Worm (Caenorhabditis elegans) whole organism, L4 larva: ENCODE measurements around the gene Y38H6C.25.

Experiments used
- D1046.2 ChIP-seq: fragments of 200-800 bp; sonication (Bioruptor generic); IDR thresholded peaks from 2 replicates; pipeline ENCODE4 v1.3.6; 2022; ENCODE audit warnings: missing genetic modification characterization, missing compliant biosample characterization
- F10B5.3 ChIP-seq: sonication (generic microtip); optimal IDR thresholded peaks from 2 replicates; lab custom pipeline; 2016; ENCODE audit warnings: mild to moderate bottlenecking, missing genetic modification characterization, missing compliant biosample characterization
- F26F4.8 ChIP-seq: fragments of 200-800 bp; sonication (Bioruptor generic); conservative IDR thresholded peaks from 2 replicates; pipeline ENCODE4 v1.3.6; 2022; ENCODE audit warnings: missing genetic modification characterization, missing compliant biosample characterization
- R02D3.7 ChIP-seq: fragments of 150-350 bp; sonication (generic microtip); optimal IDR thresholded peaks from 3 replicates; lab custom pipeline; 2014; ENCODE audit warnings: missing biosample characterization, missing genetic modification characterization
- T20F7.1 ChIP-seq: fragments of 200-800 bp; sonication (Bioruptor generic); optimal IDR thresholded peaks from 2 replicates; lab custom pipeline; 2018; ENCODE audit warnings: mild to moderate bottlenecking, missing genetic modification characterization, missing compliant biosample characterization
- Y5F2A.4 ChIP-seq: fragments of 200-800 bp; sonication (Bioruptor generic); optimal IDR thresholded peaks from 2 replicates; lab custom pipeline; 2018; ENCODE audit warnings: mild to moderate bottlenecking, missing genetic modification characterization, missing compliant biosample characterization
- Y75B8A.6 ChIP-seq: fragments of 200-800 bp; sonication (Bioruptor generic); IDR thresholded peaks from 2 replicates; pipeline ENCODE4 v1.3.6; 2022; ENCODE audit warnings: missing genetic modification reagents, missing genetic modification characterization, missing compliant biosample characterization
- ZK546.5 ChIP-seq, 2 experiments: sonication (generic microtip); optimal IDR thresholded peaks; 2 replicates each; lab custom pipeline; 2017; ENCODE audit warnings: missing biosample characterization in 2 of 2, missing genetic modification characterization in 2 of 2
- aha-1 ChIP-seq: fragments of 150-350 bp; peaks from one replicate; lab custom pipeline; 2014; ENCODE audit warnings: missing biosample characterization, missing genetic modification characterization
- aly-2 ChIP-seq: sonication (generic microtip); optimal IDR thresholded peaks from 2 replicates; lab custom pipeline; 2018; ENCODE audit warnings: missing biosample characterization, missing genetic modification characterization
- arid-1 ChIP-seq: fragments of 200-800 bp; sonication (Bioruptor generic); conservative IDR thresholded peaks from 2 replicates; pipeline ENCODE4 v1.3.6; 2022; ENCODE audit warnings: missing genetic modification reagents, missing genetic modification characterization, missing compliant biosample characterization
- ceh-32 ChIP-seq: sonication (generic microtip); optimal IDR thresholded peaks from 2 replicates; lab custom pipeline; 2016; ENCODE audit warnings: mild to moderate bottlenecking, missing genetic modification characterization, missing compliant biosample characterization; ENCODE audit not compliant: poor library complexity
- ces-1 ChIP-seq: fragments of 150-350 bp; sonication (generic microtip); optimal IDR thresholded peaks from 4 replicates; lab custom pipeline; 2014; ENCODE audit warnings: missing biosample characterization, missing genetic modification reagents, missing genetic modification characterization
- daf-19 ChIP-seq: fragments of 200-800 bp; sonication (Bioruptor generic); conservative IDR thresholded peaks from 2 replicates; pipeline ENCODE4 v1.3.6; 2022; ENCODE audit warnings: missing genetic modification characterization, missing compliant biosample characterization
- dmd-6 ChIP-seq: fragments of 200-800 bp; sonication (Bioruptor generic); IDR thresholded peaks from 2 replicates; pipeline ENCODE4 v1.3.6; 2022; ENCODE audit warnings: missing genetic modification reagents, missing genetic modification characterization, missing compliant biosample characterization
- dmd-8 ChIP-seq: fragments of 200-800 bp; sonication (Bioruptor generic); IDR thresholded peaks from 2 replicates; pipeline ENCODE4 v1.3.6; 2022; ENCODE audit warnings: missing genetic modification characterization, missing compliant biosample characterization
- dmd-9 ChIP-seq: fragments of 200-800 bp; sonication (Bioruptor generic); IDR thresholded peaks from 2 replicates; pipeline ENCODE4 v1.3.6; 2022; ENCODE audit warnings: missing genetic modification reagents, missing genetic modification characterization, missing compliant biosample characterization
- dve-1 ChIP-seq: sonication (generic microtip); optimal IDR thresholded peaks from 2 replicates; lab custom pipeline; 2017; ENCODE audit warnings: antibody characterized with exemption, mild to moderate bottlenecking, missing genetic modification characterization, missing compliant biosample characterization; ENCODE audit not compliant: insufficient read depth
- fos-1 ChIP-seq: fragments of 150-350 bp; optimal IDR thresholded peaks from 2 replicates; lab custom pipeline; 2014; ENCODE audit warnings: missing biosample characterization, missing genetic modification characterization
- hif-1 ChIP-seq, 2 experiments: sonication (generic microtip); optimal IDR thresholded peaks; 2 replicates each; lab custom pipeline; 2016 to 2017; ENCODE audit warnings: missing compliant biosample characterization in 2 of 2, missing genetic modification characterization in 2 of 2, missing genetic modification reagents in 2 of 2, missing genotype in 2 of 2, mild to moderate bottlenecking in 1 of 2
- hmg-1.1 ChIP-seq: fragments of 200-800 bp; sonication (Bioruptor generic); IDR thresholded peaks from 2 replicates; pipeline ENCODE4 v1.3.6; 2022; ENCODE audit warnings: missing genetic modification reagents, missing genetic modification characterization, missing compliant biosample characterization
- lin-13 ChIP-seq: fragments of 150-350 bp; optimal IDR thresholded peaks from 2 replicates; lab custom pipeline; 2014; ENCODE audit warnings: missing biosample characterization, missing genetic modification reagents, missing genetic modification characterization
- lin-15B ChIP-seq: fragments of 150-350 bp; sonication (generic microtip); optimal IDR thresholded peaks from 3 replicates; lab custom pipeline; 2014; ENCODE audit warnings: missing biosample characterization, missing genetic modification characterization
- lin-29 ChIP-seq: fragments of 200-800 bp; sonication (Bioruptor generic); IDR thresholded peaks from 2 replicates; pipeline ENCODE4 v1.3.6; 2022; ENCODE audit warnings: missing genetic modification reagents, missing genetic modification characterization, missing compliant biosample characterization
- lin-38 ChIP-seq: fragments of 200-800 bp; sonication (Bioruptor generic); IDR thresholded peaks from 2 replicates; pipeline ENCODE4 v1.3.6; 2022; ENCODE audit warnings: missing genetic modification reagents, missing genetic modification characterization, missing compliant biosample characterization
- lir-3 ChIP-seq: sonication (generic microtip); optimal IDR thresholded peaks from 2 replicates; lab custom pipeline; 2016; ENCODE audit warnings: mild to moderate bottlenecking, missing genetic modification characterization, missing compliant biosample characterization
- lsy-2 ChIP-seq, 2 experiments: fragments of 150-350 bp in 1 of 2; sonication (generic microtip) in 1 of 2; optimal IDR thresholded peaks; 2 replicates each; lab custom pipeline; 2014 to 2017; ENCODE audit warnings: missing biosample characterization in 2 of 2, missing genetic modification characterization in 2 of 2
- mdl-1 ChIP-seq, 2 experiments: fragments of 150-350 bp in 1 of 2; sonication (generic microtip) in 1 of 2; optimal IDR thresholded peaks; 2 replicates each; lab custom pipeline; 2014 to 2017; ENCODE audit warnings: missing biosample characterization in 2 of 2, missing genetic modification characterization in 2 of 2
- mes-2 ChIP-seq: sonication (generic microtip); optimal IDR thresholded peaks from 2 replicates; lab custom pipeline; 2016; ENCODE audit warnings: missing genotype, mild to moderate bottlenecking, missing genetic modification characterization, missing compliant biosample characterization; ENCODE audit not compliant: poor library complexity, severe bottlenecking
- mxl-3 ChIP-seq: fragments of 200-800 bp; sonication (Bioruptor generic); optimal IDR thresholded peaks from 2 replicates; lab custom pipeline; 2018; ENCODE audit warnings: mild to moderate bottlenecking, missing genetic modification characterization, missing compliant biosample characterization
- nhr-102 ChIP-seq: sonication (generic microtip); optimal IDR thresholded peaks from 2 replicates; lab custom pipeline; 2016; ENCODE audit warnings: mild to moderate bottlenecking, missing genetic modification characterization, moderate library complexity, missing compliant biosample characterization
- nhr-11 ChIP-seq: fragments of 150-350 bp; optimal IDR thresholded peaks from 2 replicates; lab custom pipeline; 2014; ENCODE audit warnings: missing biosample characterization, missing genetic modification characterization
- nhr-111 ChIP-seq: fragments of 200-800 bp; sonication (Bioruptor generic); optimal IDR thresholded peaks from 2 replicates; lab custom pipeline; 2018; ENCODE audit warnings: mild to moderate bottlenecking, missing genetic modification characterization, missing compliant biosample characterization
- nhr-237 ChIP-seq: sonication (generic microtip); optimal IDR thresholded peaks from 2 replicates; lab custom pipeline; 2017; ENCODE audit warnings: missing biosample characterization, missing genetic modification characterization
- nhr-28 ChIP-seq: fragments of 150-350 bp; optimal IDR thresholded peaks from 2 replicates; lab custom pipeline; 2014; ENCODE audit warnings: missing biosample characterization, missing genetic modification characterization
- nhr-41 ChIP-seq: fragments of 200-800 bp; sonication (Bioruptor generic); IDR thresholded peaks from 2 replicates; pipeline ENCODE4 v1.3.6; 2022; ENCODE audit warnings: missing genetic modification reagents, missing genetic modification characterization, missing compliant biosample characterization
- nhr-6 ChIP-seq: fragments of 150-350 bp; optimal IDR thresholded peaks from 2 replicates; lab custom pipeline; 2014; ENCODE audit warnings: missing biosample characterization, missing genetic modification characterization
- pha-4 ChIP-seq, 2 experiments: fragments of 150-350 bp in 1 of 2; fragments of 200-800 bp in 1 of 2; sonication (Bioruptor generic) in 1 of 2; IDR thresholded peaks in 1 of 2; optimal IDR thresholded peaks in 1 of 2; 2 replicates each; pipeline versions ENCODE4 v1.3.6 to Lab custom; 2014 to 2022; ENCODE audit warnings: missing genetic modification characterization in 2 of 2, missing genetic modification reagents in 2 of 2, missing biosample characterization in 1 of 2, missing compliant biosample characterization in 1 of 2
- saeg-2 ChIP-seq: fragments of 200-800 bp; sonication (Bioruptor generic); IDR thresholded peaks from 2 replicates; pipeline ENCODE4 v1.3.6; 2022; ENCODE audit warnings: missing genetic modification reagents, missing genetic modification characterization, missing compliant biosample characterization
- set-16 ChIP-seq: fragments of 200-800 bp; sonication (Bioruptor generic); IDR thresholded peaks from 2 replicates; pipeline ENCODE4 v1.3.6; 2022; ENCODE audit warnings: missing genetic modification reagents, missing genetic modification characterization, missing compliant biosample characterization
- spr-1 ChIP-seq: sonication (generic microtip); optimal IDR thresholded peaks from 2 replicates; lab custom pipeline; 2016; ENCODE audit warnings: mild to moderate bottlenecking, missing genetic modification characterization, missing compliant biosample characterization
- spr-3 ChIP-seq: fragments of 200-800 bp; sonication (Bioruptor generic); optimal IDR thresholded peaks from 2 replicates; lab custom pipeline; 2018; ENCODE audit warnings: mild to moderate bottlenecking, missing genetic modification characterization, missing compliant biosample characterization
- tag-97 ChIP-seq: fragments of 200-800 bp; sonication (Bioruptor generic); IDR thresholded peaks from 2 replicates; pipeline ENCODE4 v1.3.6; 2022; ENCODE audit warnings: missing genetic modification characterization, missing compliant biosample characterization
- tra-1 ChIP-seq: fragments of 200-800 bp; sonication (Bioruptor generic); IDR thresholded peaks from 2 replicates; pipeline ENCODE4 v1.3.6; 2022; ENCODE audit warnings: missing genetic modification reagents, missing genetic modification characterization, missing compliant biosample characterization
- vab-7 ChIP-seq: fragments of 200-800 bp; sonication (Bioruptor generic); IDR thresholded peaks from 2 replicates; pipeline ENCODE4 v1.3.6; 2022; ENCODE audit warnings: missing genetic modification reagents, missing genetic modification characterization, missing compliant biosample characterization
- zfp-2 ChIP-seq: sonication (generic microtip); optimal IDR thresholded peaks from 2 replicates; lab custom pipeline; 2016; ENCODE audit warnings: mild to moderate bottlenecking, missing genetic modification characterization, missing compliant biosample characterization
- zfp-3 ChIP-seq: fragments of 200-800 bp; sonication (Bioruptor generic); conservative IDR thresholded peaks from 2 replicates; pipeline ENCODE4 v1.3.6; 2022; ENCODE audit warnings: missing genetic modification reagents, missing genetic modification characterization, missing compliant biosample characterization
- zip-11 ChIP-seq: fragments of 200-800 bp; sonication (Bioruptor generic); IDR thresholded peaks from 2 replicates; pipeline ENCODE4 v1.3.6; 2022; ENCODE audit warnings: missing genetic modification characterization, missing compliant biosample characterization
- ztf-11 ChIP-seq: fragments of 150-350 bp; optimal IDR thresholded peaks from 2 replicates; lab custom pipeline; 2014; ENCODE audit warnings: missing biosample characterization, missing genetic modification characterization
- ztf-7 ChIP-seq: fragments of 150-350 bp; optimal IDR thresholded peaks from 2 replicates; lab custom pipeline; 2014; ENCODE audit warnings: missing biosample characterization, missing genetic modification characterization

Y38H6C.25 gene

DNA sequence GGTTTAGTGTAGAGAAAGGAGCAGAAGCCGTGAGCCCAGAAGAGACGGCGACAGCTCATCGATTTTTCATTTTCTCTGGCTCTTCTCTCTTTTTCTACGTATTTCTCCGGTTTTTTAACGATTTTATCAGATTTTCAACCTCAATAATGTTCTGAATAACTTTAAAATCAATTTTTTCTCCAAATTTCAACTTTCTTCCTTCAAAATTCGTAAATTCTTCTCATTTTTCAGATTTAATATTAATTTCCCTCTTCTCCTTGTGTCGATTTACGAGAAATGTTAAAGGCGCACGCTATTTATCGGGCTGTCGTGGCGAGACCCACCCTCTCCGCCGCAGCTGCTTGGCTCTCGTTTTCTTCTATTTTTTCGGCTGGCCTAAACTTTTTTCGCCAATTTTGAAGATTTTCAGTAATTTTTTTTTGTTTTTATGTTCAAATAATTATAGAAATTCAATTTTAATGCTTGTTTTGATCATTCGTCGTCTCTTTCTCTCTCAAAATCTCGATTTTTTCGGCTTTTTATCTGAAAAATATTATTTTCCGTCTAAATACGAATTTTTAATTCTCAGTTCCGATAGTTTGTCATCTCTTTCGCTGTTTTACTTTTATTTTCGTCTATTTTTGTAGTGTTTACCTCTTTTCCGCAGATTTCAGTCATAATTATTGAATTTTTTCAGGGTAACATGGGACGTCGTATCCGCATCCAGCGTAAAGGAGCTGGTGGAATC, 39.9 kb upstream of the Y38H6C.25 start, which contains the start of the genes calf-1 and rpl-2:
TSS of gene calf-1 (minus strand) at position 77 of the 727 bp plus-strand sequence.
TSS of gene rpl-2 (plus strand) at position 677 of the 727 bp plus-strand sequence.
- TF ChIP-seq lin-15B (tag; lab: Kevin White, UChicago) (no peak), T20F7.1 (GFP tag; lab: Kevin White, UChicago) (no peak), zip-11 (GFP tag; lab: Robert Waterston, UW) (no peak), nhr-102 (no peak), ztf-11 (tag; lab: Kevin White, UChicago) (no peak), fos-1 (tag; lab: Kevin White, UChicago) (no peak), lin-29 (GFP tag; lab: Robert Waterston, UW) (no peak), ztf-7 (tag; lab: Kevin White, UChicago) (no peak), dve-1 (tag; lab: Kevin White, UChicago) (peak; percentile 55), nhr-28 (tag; lab: Kevin White, UChicago) (peak; percentile 21), tag-97 (GFP tag; lab: Robert Waterston, UW) (no peak), Y75B8A.6 (GFP tag; lab: Robert Waterston, UW) (no peak), mxl-3 (GFP tag; lab: Kevin White, UChicago) (no peak), hmg-1.1 (GFP tag; lab: Robert Waterston, UW) (no peak), set-16 (GFP tag; lab: Robert Waterston, UW) (no peak), nhr-11 (peak; percentile 23), daf-19 (no peak), zfp-3 (GFP tag; lab: Robert Waterston, UW) (no peak), lin-38 (GFP tag; lab: Robert Waterston, UW) (peak; percentile 44; the same call in 1 of the 2 replicates), nhr-237 (tag; lab: Kevin White, UChicago) (no peak), aly-2 (no peak), D1046.2 (GFP tag; lab: Robert Waterston, UW) (no peak), aha-1 (tag; lab: Kevin White, UChicago) (peak; percentile 94), saeg-2 (GFP tag; lab: Robert Waterston, UW) (no peak), spr-3 (GFP tag; lab: Kevin White, UChicago) (no peak), R02D3.7 (tag; lab: Kevin White, UChicago) (peak; percentile 73), lsy-2 (tag; optimal IDR thresholded peaks at IDR 0.05; lab: Kevin White, UChicago) (peak; percentile 0 to 73), ZK546.5 (tag; optimal IDR thresholded peaks at IDR 0.05; lab: Kevin White, UChicago) (no peak), nhr-41 (GFP tag; lab: Robert Waterston, UW) (no peak), dmd-6 (GFP tag; lab: Robert Waterston, UW) (no peak), dmd-8 (no peak), nhr-6 (tag; lab: Kevin White, UChicago) (peak; percentile 26), spr-1 (tag; lab: Kevin White, UChicago) (no peak), vab-7 (GFP tag; lab: Robert Waterston, UW) (no peak), lir-3 (tag; lab: Kevin White, UChicago) (no peak), F10B5.3 (tag; lab: Kevin White, UChicago) (no peak), Y5F2A.4 (GFP tag; lab: Kevin White, UChicago) (no peak), pha-4 (GFP tag; IDR thresholded peaks at IDR 0.05; lab: Robert Waterston, UW) (0 out of 2 replicates have a peak, but pooled peaks have one; percentile 49), pha-4 (tag; optimal IDR thresholded peaks at IDR 0.05; lab: Kevin White, UChicago) (no peak), mdl-1 (tag; optimal IDR thresholded peaks at IDR 0.05; lab: Kevin White, UChicago) (peak in 1 of 2 experiments; percentile 2), nhr-111 (GFP tag; lab: Kevin White, UChicago) (no peak), lin-13 (no peak), ces-1 (GFP tag; lab: Kevin White, UChicago) (no peak), ceh-32 (tag; lab: Kevin White, UChicago) (no peak), dmd-9 (GFP tag; lab: Robert Waterston, UW) (no peak), arid-1 (GFP tag; lab: Robert Waterston, UW) (no peak), F26F4.8 (GFP tag; lab: Robert Waterston, UW) (no peak), hif-1 (tag; optimal IDR thresholded peaks at IDR 0.05; lab: Kevin White, UChicago) (peak in 1 of 2 experiments; percentile 43), zfp-2 (tag; lab: Kevin White, UChicago) (no peak), tra-1 (no peak), mes-2 (tag; lab: Kevin White, UChicago) (peak; percentile 82)
